Worm (Caenorhabditis elegans): ENCODE data around the gene B0361.14.

- TF ChIP-seq gei-17 (GFP tag; optimal IDR thresholded peaks at IDR 0.05) (no peak), hlh-12 (tag; optimal IDR thresholded peaks at IDR 0.05) (no peak), ceh-27 (GFP tag; optimal IDR thresholded peaks at IDR 0.05) (no peak), pbrm-1 (GFP tag; IDR thresholded peaks at IDR 0.05) (no peak), F52B5.7 (tag; optimal IDR thresholded peaks at IDR 0.05) (no peak)
Observed at ce11 chrIII:7271083-7271482, 28.2 kb downstream of the B0361.14 start.
